Worm (Caenorhabditis elegans): ENCODE data around the gene C07D8.6.

Gene C07D8.6

ce11 chrX:7334302-7334724, 7.0 kb upstream of the C07D8.6 start, which contains the start of gene epg-7 (continued):
- TF ChIP-seq F10E7.11 (tag; optimal IDR thresholded peaks at IDR 0.05) (no peak), lin-35 (GFP tag; optimal IDR thresholded peaks at IDR 0.05) (peak in 1 of 3 experiments; percentile 85), fkh-3 (tag; optimal IDR thresholded peaks at IDR 0.05) (no peak), D2030.7 (GFP tag; IDR thresholded peaks at IDR 0.05) (no peak), dpff-1 (tag; optimal IDR thresholded peaks at IDR 0.05) (no peak), ztf-22 (GFP tag; optimal IDR thresholded peaks at IDR 0.05) (peak; percentile 78), B0336.3 (GFP tag; IDR thresholded peaks at IDR 0.05) (peak; percentile 88), die-1 (tag; optimal IDR thresholded peaks at IDR 0.05) (peak; percentile 35), F49E8.2 (tag; optimal IDR thresholded peaks at IDR 0.05; ENCODE audit: insufficient read depth) (no peak), ceh-91 (GFP tag; IDR thresholded peaks at IDR 0.05) (no peak), nhr-179 (tag; optimal IDR thresholded peaks at IDR 0.05) (no peak), F22D6.2 (tag; optimal IDR thresholded peaks at IDR 0.05) (peak; percentile 60), T26A5.8 (tag; optimal IDR thresholded peaks at IDR 0.05) (no peak), ceh-40 (GFP tag; IDR thresholded peaks at IDR 0.05) (no peak), unc-130 (GFP tag; optimal IDR thresholded peaks at IDR 0.05) (no peak), mel-28 (tag; optimal IDR thresholded peaks at IDR 0.05; ENCODE audit: borderline replicate concordance) (no peak), hmg-1.2 (GFP tag; IDR thresholded peaks at IDR 0.05) (peak; percentile 88), hrde-1 (tag; optimal IDR thresholded peaks at IDR 0.05; ENCODE audit: borderline replicate concordance) (no peak), let-526 (GFP tag; IDR thresholded peaks at IDR 0.05) (peak; percentile 88), attf-5 (GFP tag; optimal IDR thresholded peaks at IDR 0.05) (peak; percentile 94), ceh-79 (tag; optimal IDR thresholded peaks at IDR 0.05) (no peak), lsy-27 (tag; optimal IDR thresholded peaks at IDR 0.05; ENCODE audit: borderline replicate concordance, insufficient read depth) (no peak), snpc-3.4 (tag; optimal IDR thresholded peaks at IDR 0.05) (peak; percentile 2), ZK185.1 (tag; optimal IDR thresholded peaks at IDR 0.05; ENCODE audit: poor library complexity, severe bottlenecking) (peak; percentile 74), snpc-1.3 (tag; optimal IDR thresholded peaks at IDR 0.05; ENCODE audit: insufficient read depth) (no peak), mes-4 (tag; optimal IDR thresholded peaks at IDR 0.05) (no peak), ccch-3 (GFP tag; optimal IDR thresholded peaks at IDR 0.05) (no peak), Y79H2A.3 (GFP tag; conservative IDR thresholded peaks at IDR 0.05) (no peak), rcor-1 (GFP tag; IDR thresholded peaks at IDR 0.05) (peak; percentile 82), bed-2 (GFP tag; IDR thresholded peaks at IDR 0.05) (0 out of 2 replicates have a peak, but pooled peaks have one; percentile 10), efl-1 (GFP tag; optimal IDR thresholded peaks at IDR 0.05) (no peak), ceh-27 (GFP tag; optimal IDR thresholded peaks at IDR 0.05) (peak; percentile 92), attf-3 (GFP tag; conservative IDR thresholded peaks at IDR 0.05) (no peak), ama-1 (optimal IDR thresholded peaks at IDR 0.05) (no peak), ama-1 (GFP tag; optimal IDR thresholded peaks at IDR 0.05) (no peak), sdz-38 (tag; optimal IDR thresholded peaks at IDR 0.05) (no peak), nhr-80 (tag; optimal IDR thresholded peaks at IDR 0.05) (peak; percentile 90), Y53G8AR.9 (GFP tag; conservative IDR thresholded peaks at IDR 0.05) (peak; percentile 86), snpc-4 (GFP tag; optimal IDR thresholded peaks at IDR 0.05) (peak; percentile 33), snpc-4 (tag; optimal IDR thresholded peaks at IDR 0.05) (peak; percentile 50 to 72 (median 62)), let-607 (tag; optimal IDR thresholded peaks at IDR 0.05) (peak; percentile 50 to 79), attf-6 (GFP tag; IDR thresholded peaks at IDR 0.05) (no peak), madf-10 (tag; optimal IDR thresholded peaks at IDR 0.05) (peak; percentile 80), bed-1 (GFP tag; IDR thresholded peaks at IDR 0.05) (no peak), xnd-1 (tag; optimal IDR thresholded peaks at IDR 0.05) (no peak), mxl-1 (tag; optimal IDR thresholded peaks at IDR 0.05) (no peak), C17E4.6 (GFP tag; IDR thresholded peaks at IDR 0.05) (no peak), F57A8.1 (GFP tag; optimal IDR thresholded peaks at IDR 0.05) (no peak), ztf-3 (GFP tag; optimal IDR thresholded peaks at IDR 0.05) (peak; percentile 45)
